Worm (Caenorhabditis elegans) whole organism, L4 larva: ENCODE results near the gene nlp-30.

Experiments used
- T26A8.4 ChIP-seq: fragments of 200-800 bp; sonication (Bioruptor generic); IDR thresholded peaks from 2 replicates; pipeline ENCODE4 v1.3.6; 2022; ENCODE audit warnings: missing genetic modification characterization, missing compliant biosample characterization
- Y75B8A.6 ChIP-seq: fragments of 200-800 bp; sonication (Bioruptor generic); IDR thresholded peaks from 2 replicates; pipeline ENCODE4 v1.3.6; 2022; ENCODE audit warnings: missing genetic modification reagents, missing genetic modification characterization, missing compliant biosample characterization
- ZK337.2 ChIP-seq: fragments of 200-800 bp; sonication (Bioruptor generic); IDR thresholded peaks from 2 replicates; pipeline ENCODE4 v1.3.6; 2022; ENCODE audit warnings: missing genetic modification reagents, missing genetic modification characterization, missing compliant biosample characterization
- ama-1 ChIP-seq: fragments of 150-350 bp; optimal IDR thresholded peaks from 2 replicates; lab custom pipeline; 2014; ENCODE audit warnings: inconsistent platforms, mixed read lengths
- ceh-20 ChIP-seq: fragments of 200-800 bp; sonication (Bioruptor generic); IDR thresholded peaks from 2 replicates; pipeline ENCODE4 v1.3.6; 2022; ENCODE audit warnings: missing genetic modification reagents, missing genetic modification characterization, missing compliant biosample characterization
- ceh-28 ChIP-seq: fragments of 150-350 bp; optimal IDR thresholded peaks from 2 replicates; lab custom pipeline; 2014; ENCODE audit warnings: missing biosample characterization, missing genetic modification reagents, missing genetic modification characterization
- ceh-62 ChIP-seq: sonication (generic microtip); optimal IDR thresholded peaks from 2 replicates; lab custom pipeline; 2017; ENCODE audit warnings: missing biosample characterization, missing genetic modification characterization
- daf-16 ChIP-seq, 3 experiments: sonication (generic microtip); optimal IDR thresholded peaks; 2 replicates each; lab custom pipeline; 2016 to 2017; ENCODE audit warnings: missing genetic modification characterization in 3 of 3, missing genetic modification reagents in 3 of 3, mild to moderate bottlenecking in 2 of 3, missing compliant biosample characterization in 2 of 3, missing biosample characterization in 1 of 3, moderate library complexity in 1 of 3
- dmd-6 ChIP-seq: fragments of 200-800 bp; sonication (Bioruptor generic); IDR thresholded peaks from 2 replicates; pipeline ENCODE4 v1.3.6; 2022; ENCODE audit warnings: missing genetic modification reagents, missing genetic modification characterization, missing compliant biosample characterization
- dpl-1 ChIP-seq: fragments of 150-350 bp; optimal IDR thresholded peaks from 2 replicates; lab custom pipeline; 2014; ENCODE audit warnings: missing biosample characterization, missing genetic modification reagents, missing genetic modification characterization
- duxl-1 ChIP-seq: sonication (generic microtip); optimal IDR thresholded peaks from 2 replicates; lab custom pipeline; 2016; ENCODE audit warnings: mild to moderate bottlenecking, missing genetic modification characterization, moderate library complexity, missing compliant biosample characterization; ENCODE audit not compliant: poor library complexity
- dve-1 ChIP-seq: sonication (generic microtip); optimal IDR thresholded peaks from 2 replicates; lab custom pipeline; 2017; ENCODE audit warnings: antibody characterized with exemption, mild to moderate bottlenecking, missing genetic modification characterization, missing compliant biosample characterization; ENCODE audit not compliant: insufficient read depth
- fkh-10 ChIP-seq: fragments of 150-350 bp; optimal IDR thresholded peaks from 2 replicates; lab custom pipeline; 2014; ENCODE audit warnings: missing biosample characterization, missing genetic modification reagents, missing genetic modification characterization
- hlh-11 ChIP-seq: fragments of 200-800 bp; sonication (Bioruptor generic); optimal IDR thresholded peaks from 2 replicates; lab custom pipeline; 2018; ENCODE audit warnings: mild to moderate bottlenecking, missing genetic modification characterization, missing compliant biosample characterization
- hlh-30 ChIP-seq: sonication (generic microtip); optimal IDR thresholded peaks from 2 replicates; lab custom pipeline; 2017; ENCODE audit warnings: antibody characterized with exemption, mild to moderate bottlenecking, missing genetic modification characterization, missing compliant biosample characterization; ENCODE audit not compliant: insufficient read depth
- hmg-1.1 ChIP-seq: fragments of 200-800 bp; sonication (Bioruptor generic); IDR thresholded peaks from 2 replicates; pipeline ENCODE4 v1.3.6; 2022; ENCODE audit warnings: missing genetic modification reagents, missing genetic modification characterization, missing compliant biosample characterization
- lin-38 ChIP-seq: fragments of 200-800 bp; sonication (Bioruptor generic); IDR thresholded peaks from 2 replicates; pipeline ENCODE4 v1.3.6; 2022; ENCODE audit warnings: missing genetic modification reagents, missing genetic modification characterization, missing compliant biosample characterization
- lir-3 ChIP-seq: sonication (generic microtip); optimal IDR thresholded peaks from 2 replicates; lab custom pipeline; 2016; ENCODE audit warnings: mild to moderate bottlenecking, missing genetic modification characterization, missing compliant biosample characterization
- mdl-1 ChIP-seq, 2 experiments: fragments of 150-350 bp in 1 of 2; sonication (generic microtip) in 1 of 2; optimal IDR thresholded peaks; 2 replicates each; lab custom pipeline; 2014 to 2017; ENCODE audit warnings: missing biosample characterization in 2 of 2, missing genetic modification characterization in 2 of 2
- mdt-29 ChIP-seq: fragments of 200-800 bp; sonication (Bioruptor generic); IDR thresholded peaks from 2 replicates; pipeline ENCODE4 v1.3.6; 2022; ENCODE audit warnings: missing genetic modification reagents, missing genetic modification characterization, missing compliant biosample characterization
- mxl-2 ChIP-seq: fragments of 200-800 bp; sonication (Bioruptor generic); conservative IDR thresholded peaks from 2 replicates; pipeline ENCODE4 v1.3.6; 2022; ENCODE audit warnings: missing genetic modification reagents, missing genetic modification characterization, missing compliant biosample characterization
- nhr-102 ChIP-seq: sonication (generic microtip); optimal IDR thresholded peaks from 2 replicates; lab custom pipeline; 2016; ENCODE audit warnings: mild to moderate bottlenecking, missing genetic modification characterization, moderate library complexity, missing compliant biosample characterization
- nhr-237 ChIP-seq: sonication (generic microtip); optimal IDR thresholded peaks from 2 replicates; lab custom pipeline; 2017; ENCODE audit warnings: missing biosample characterization, missing genetic modification characterization
- nhr-25 ChIP-seq: sonication (generic microtip); optimal IDR thresholded peaks from 2 replicates; lab custom pipeline; 2017; ENCODE audit warnings: missing genetic modification characterization, mild to moderate bottlenecking, missing compliant biosample characterization, antibody characterized with exemption, moderate library complexity, borderline replicate concordance; ENCODE audit not compliant: insufficient read depth
- nhr-28 ChIP-seq: fragments of 150-350 bp; optimal IDR thresholded peaks from 2 replicates; lab custom pipeline; 2014; ENCODE audit warnings: missing biosample characterization, missing genetic modification characterization
- nhr-42 ChIP-seq: fragments of 200-800 bp; sonication (Bioruptor generic); IDR thresholded peaks from 2 replicates; pipeline ENCODE4 v1.3.6; 2022; ENCODE audit warnings: missing genetic modification characterization, missing compliant biosample characterization
- nhr-6 ChIP-seq: fragments of 150-350 bp; optimal IDR thresholded peaks from 2 replicates; lab custom pipeline; 2014; ENCODE audit warnings: missing biosample characterization, missing genetic modification characterization
- nhr-77 ChIP-seq: fragments of 150-350 bp; optimal IDR thresholded peaks from 2 replicates; lab custom pipeline; 2014; ENCODE audit warnings: missing biosample characterization, missing genetic modification characterization
- pha-4 ChIP-seq, 2 experiments: fragments of 150-350 bp in 1 of 2; fragments of 200-800 bp in 1 of 2; sonication (Bioruptor generic) in 1 of 2; IDR thresholded peaks in 1 of 2; optimal IDR thresholded peaks in 1 of 2; 2 replicates each; pipeline versions ENCODE4 v1.3.6 to Lab custom; 2014 to 2022; ENCODE audit warnings: missing genetic modification characterization in 2 of 2, missing genetic modification reagents in 2 of 2, missing biosample characterization in 1 of 2, missing compliant biosample characterization in 1 of 2
- pqm-1 ChIP-seq: sonication (generic microtip); optimal IDR thresholded peaks from 2 replicates; lab custom pipeline; 2017; ENCODE audit warnings: missing biosample characterization, missing genetic modification characterization
- spr-3 ChIP-seq: fragments of 200-800 bp; sonication (Bioruptor generic); optimal IDR thresholded peaks from 2 replicates; lab custom pipeline; 2018; ENCODE audit warnings: mild to moderate bottlenecking, missing genetic modification characterization, missing compliant biosample characterization
- tag-97 ChIP-seq: fragments of 200-800 bp; sonication (Bioruptor generic); IDR thresholded peaks from 2 replicates; pipeline ENCODE4 v1.3.6; 2022; ENCODE audit warnings: missing genetic modification characterization, missing compliant biosample characterization
- unc-62 ChIP-seq, 3 experiments: fragments of 150-350 bp in 1 of 3; sonication (generic microtip); optimal IDR thresholded peaks in 2 of 3; peaks in 1 of 3; 1 replicate in 1 of 3; 2 replicates in 2 of 3; lab custom pipeline; 2014 to 2017; ENCODE audit warnings: missing biosample characterization in 3 of 3, missing genetic modification characterization in 3 of 3, missing genetic modification reagents in 3 of 3, missing genotype in 1 of 3
- zfp-3 ChIP-seq: fragments of 200-800 bp; sonication (Bioruptor generic); conservative IDR thresholded peaks from 2 replicates; pipeline ENCODE4 v1.3.6; 2022; ENCODE audit warnings: missing genetic modification reagents, missing genetic modification characterization, missing compliant biosample characterization

The nlp-30 gene

ce11 chrV:3969664-3970063 lies 12.1 kb upstream of the nlp-30 start (continued):
- no peak for TF ChIP-seq spr-3 (GFP tag; lab: Kevin White, UChicago)
- TF ChIP-seq nhr-237 (tag; lab: Kevin White, UChicago) = no peak
- no peak for TF ChIP-seq ama-1
- TF ChIP-seq nhr-6 = no peak
- no peak for TF ChIP-seq lir-3 (tag; lab: Kevin White, UChicago)
- TF ChIP-seq Y75B8A.6 (GFP tag; lab: Robert Waterston, UW) = no peak
- TF ChIP-seq T26A8.4 (GFP tag; lab: Robert Waterston, UW) = no peak
- no peak for TF ChIP-seq mdt-29 (GFP tag; lab: Robert Waterston, UW)
- TF ChIP-seq zfp-3 (GFP tag; lab: Robert Waterston, UW) = no peak
- TF ChIP-seq nhr-77 (tag; lab: Kevin White, UChicago) = peak; percentile 67
- TF ChIP-seq duxl-1 (tag; lab: Kevin White, UChicago) = no peak
- no peak for TF ChIP-seq ZK337.2 (GFP tag; lab: Robert Waterston, UW)

ce11 chrV:3970410-3970809 lies 11.4 kb upstream of the nlp-30 start, which contains the start of gene cyp-34A9:
Gene cyp-34A9 (minus strand): TSS chrV:3970540.
- TF ChIP-seq nhr-25 = no peak
- TF ChIP-seq nhr-28 (tag; lab: Kevin White, UChicago) = peak; percentile 99
- TF ChIP-seq dve-1 (tag; lab: Kevin White, UChicago) = peak; percentile 75
- no peak for TF ChIP-seq tag-97
- no peak for TF ChIP-seq daf-16 (GFP tag; optimal IDR thresholded peaks at IDR 0.05; lab: Kevin White, UChicago)
- TF ChIP-seq daf-16 (tag; optimal IDR thresholded peaks at IDR 0.05; lab: Kevin White, UChicago) = peak; percentile 88
- TF ChIP-seq hlh-30 = peak; percentile 27
- TF ChIP-seq dmd-6 (GFP tag; lab: Robert Waterston, UW) = peak; percentile 84
- TF ChIP-seq nhr-102 (tag; lab: Kevin White, UChicago) = peak; percentile 53
- peak; percentile 56 for TF ChIP-seq hlh-11 (tag; lab: Kevin White, UChicago)
- peak; percentile 99 for TF ChIP-seq nhr-77 (tag; lab: Kevin White, UChicago)
- peak; percentile 64 for TF ChIP-seq pqm-1 (tag; lab: Kevin White, UChicago)
- TF ChIP-seq ceh-20 = no peak
- 0 out of 2 replicates have a peak, but pooled peaks have one; percentile 21 for TF ChIP-seq nhr-42 (GFP tag; lab: Robert Waterston, UW)
- TF ChIP-seq, all 104 proteins: peak for 10

DNA sequence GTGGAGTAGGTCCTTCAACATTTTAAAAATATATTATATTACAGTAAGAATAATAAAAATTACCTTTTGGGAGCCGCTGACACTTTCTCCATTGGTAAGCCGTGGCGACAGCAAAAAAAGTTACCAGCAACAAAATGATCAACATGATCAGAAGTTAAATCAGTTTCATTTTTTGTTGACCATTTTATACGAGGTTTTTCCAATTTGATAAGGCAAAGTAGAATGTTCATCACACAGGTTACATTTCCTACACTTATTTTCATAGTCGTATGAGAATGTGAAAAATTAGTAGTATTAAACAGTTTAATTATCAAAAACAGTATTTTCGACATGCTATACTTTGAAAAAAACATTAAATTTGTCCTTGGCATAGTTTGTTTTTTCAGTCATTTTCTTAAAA lies 8.9 kb upstream of the nlp-30 start, which contains the start of gene cyp-34A10:
Gene cyp-34A10 (minus strand): TSS at position 146 of the 400 bp plus-strand sequence.
- TF ChIP-seq unc-62 (GFP tag; optimal IDR thresholded peaks at IDR 0.05 in 1 of 2; lab: Kevin White, UChicago) = peak in 1 of 2 experiments; percentile 43
- TF ChIP-seq unc-62 (tag; optimal IDR thresholded peaks at IDR 0.05; lab: Kevin White, UChicago) = no peak
- no peak for TF ChIP-seq nhr-25
- peak; percentile 73 for TF ChIP-seq nhr-28 (tag; lab: Kevin White, UChicago)
- no peak for TF ChIP-seq nhr-6
- no peak for TF ChIP-seq Y75B8A.6 (GFP tag; lab: Robert Waterston, UW)
- TF ChIP-seq daf-16 (GFP tag; optimal IDR thresholded peaks at IDR 0.05; lab: Kevin White, UChicago) = no peak
- peak; percentile 13 for TF ChIP-seq daf-16 (tag; optimal IDR thresholded peaks at IDR 0.05; lab: Kevin White, UChicago)
- no peak for TF ChIP-seq ceh-62 (tag; lab: Kevin White, UChicago)
- peak; percentile 73 for TF ChIP-seq nhr-77 (tag; lab: Kevin White, UChicago)
- TF ChIP-seq mxl-2 (GFP tag; lab: Robert Waterston, UW) = no peak
- no peak for TF ChIP-seq lin-38 (GFP tag; lab: Robert Waterston, UW)
- no peak for TF ChIP-seq dpl-1 (GFP tag; lab: Kevin White, UChicago)

DNA sequence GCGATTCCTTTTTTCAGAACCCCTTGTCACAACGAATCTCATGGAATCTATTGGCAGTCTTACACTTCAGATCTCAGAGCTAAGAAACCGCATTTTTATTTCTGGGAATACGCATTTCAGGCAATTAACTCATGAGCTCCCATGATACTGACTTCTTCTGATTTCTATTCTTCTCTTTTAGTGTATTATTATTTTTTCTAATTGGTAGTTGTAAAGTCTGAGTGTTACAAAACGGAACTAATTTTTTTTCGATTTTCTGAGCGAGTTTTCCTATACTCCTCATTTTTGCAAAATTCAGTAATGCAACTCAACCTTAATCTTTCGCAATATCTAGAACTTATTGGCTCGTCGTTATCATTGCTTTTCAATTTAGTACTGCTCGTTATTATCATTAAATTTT lies 7.4 kb upstream of the nlp-30 start, which contains the start of gene str-82:
Gene str-82 (plus strand): TSS at position 301 of the 400 bp plus-strand sequence.
- TF ChIP-seq pha-4 (GFP tag; IDR thresholded peaks at IDR 0.05; lab: Robert Waterston, UW) (no peak), pha-4 (tag; optimal IDR thresholded peaks at IDR 0.05; lab: Kevin White, UChicago) (no peak), hmg-1.1 (no peak), mdl-1 (tag; optimal IDR thresholded peaks at IDR 0.05; lab: Kevin White, UChicago) (no peak), ceh-28 (tag; lab: Kevin White, UChicago) (no peak), fkh-10 (GFP tag; lab: Kevin White, UChicago) (no peak), T26A8.4 (GFP tag; lab: Robert Waterston, UW) (no peak)
